Fruit fly (Drosophila melanogaster) whole organism, embryonic: ENCODE measurements around the gene CG5056.

Experiments used
- CG10267 ChIP-seq: fragments of 200-800 bp; sonication (Bioruptor generic); optimal IDR thresholded peaks from 2 replicates; lab custom pipeline; 2018; ENCODE audit warnings: missing biosample characterization, mild to moderate bottlenecking, missing genetic modification characterization, moderate library complexity
- CG12219 ChIP-seq: fragments of 200-800 bp; sonication (Bioruptor generic); optimal IDR thresholded peaks from 3 replicates; lab custom pipeline; 2018; ENCODE audit warnings: missing biosample characterization, mild to moderate bottlenecking, missing genetic modification characterization
- CG13296 ChIP-seq: fragments of 200-800 bp; sonication (Bioruptor generic); optimal IDR thresholded peaks from 3 replicates; lab custom pipeline; 2018; ENCODE audit warnings: missing biosample characterization, mild to moderate bottlenecking, missing genetic modification characterization
- CG13624 ChIP-seq: fragments of 200-800 bp; sonication (Bioruptor generic); optimal IDR thresholded peaks from 2 replicates; lab custom pipeline; 2016; ENCODE audit warnings: missing biosample characterization, missing genetic modification characterization
- CG14710 ChIP-seq: fragments of 200-800 bp; sonication (Bioruptor generic); optimal IDR thresholded peaks from 3 replicates; lab custom pipeline; 2019; ENCODE audit warnings: missing biosample characterization, mild to moderate bottlenecking, missing genetic modification characterization, moderate library complexity
- CG16813 ChIP-seq: fragments of 200-800 bp; sonication (Bioruptor generic); IDR thresholded peaks from 3 replicates; pipeline ENCODE4 v1.3.6; 2022; ENCODE audit warnings: missing biosample characterization, missing genetic modification characterization; ENCODE audit not compliant: partially characterized antibody
- CG16863 ChIP-seq: fragments of 200-800 bp; sonication (Bioruptor generic); optimal IDR thresholded peaks from 3 replicates; lab custom pipeline; 2016; ENCODE audit warnings: missing biosample characterization, missing genetic modification characterization
- CG17361 ChIP-seq: fragments of 200-800 bp; sonication (Bioruptor generic); IDR thresholded peaks from 3 replicates; pipeline ENCODE4 v1.3.6; 2022; ENCODE audit warnings: missing biosample characterization, missing genetic modification characterization
- CG17568 ChIP-seq: fragments of 200-800 bp; sonication (Bioruptor generic); optimal IDR thresholded peaks from 2 replicates; lab custom pipeline; 2018; ENCODE audit warnings: missing biosample characterization, mild to moderate bottlenecking, missing genetic modification characterization, moderate library complexity
- CG18011 ChIP-seq: fragments of 200-800 bp; sonication (Bioruptor generic); optimal IDR thresholded peaks from 2 replicates; lab custom pipeline; 2017; ENCODE audit warnings: missing biosample characterization, missing genetic modification characterization, mild to moderate bottlenecking, moderate library complexity, missing genotype
- CG1832 ChIP-seq: fragments of 200-800 bp; sonication (Bioruptor generic); optimal IDR thresholded peaks from 2 replicates; lab custom pipeline; 2017; ENCODE audit warnings: missing biosample characterization, mild to moderate bottlenecking, missing genetic modification characterization, inconsistent platforms
- CG18619 ChIP-seq: fragments of 200-800 bp; sonication (Bioruptor generic); optimal IDR thresholded peaks from 3 replicates; lab custom pipeline; 2017; ENCODE audit warnings: missing biosample characterization, mild to moderate bottlenecking, missing genetic modification characterization
- CG31441 ChIP-seq: fragments of 200-800 bp; sonication (Bioruptor generic); IDR thresholded peaks from 2 replicates; pipeline ENCODE4 v1.3.6; 2022; ENCODE audit warnings: missing biosample characterization, missing genetic modification characterization
- CG32772 ChIP-seq: fragments of 200-800 bp; sonication (Bioruptor generic); IDR thresholded peaks from 2 replicates; pipeline ENCODE4 v1.3.6; 2022; ENCODE audit warnings: missing biosample characterization, missing genetic modification characterization
- CG33557 ChIP-seq: fragments of 200-800 bp; sonication (Bioruptor generic); optimal IDR thresholded peaks from 2 replicates; lab custom pipeline; 2019; ENCODE audit warnings: missing biosample characterization, mild to moderate bottlenecking, missing genetic modification characterization, moderate library complexity
- CG3847 ChIP-seq: fragments of 200-800 bp; sonication (Bioruptor generic); IDR thresholded peaks from 2 replicates; pipeline ENCODE4 v1.3.6; 2022; ENCODE audit warnings: missing biosample characterization, missing genetic modification characterization
- CG4360 ChIP-seq: fragments of 200-800 bp; sonication (Bioruptor generic); IDR thresholded peaks from 2 replicates; pipeline ENCODE4 v1.3.6; 2022; ENCODE audit warnings: missing biosample characterization, missing genetic modification characterization
- CG43689 ChIP-seq: fragments of 200-800 bp; sonication (Bioruptor generic); IDR thresholded peaks from 2 replicates; pipeline ENCODE4 v1.3.6; 2022; ENCODE audit warnings: missing biosample characterization, missing genetic modification characterization
- CG4404 ChIP-seq: fragments of 200-800 bp; sonication (Bioruptor generic); IDR thresholded peaks from 2 replicates; pipeline ENCODE4 v1.3.6; 2022; ENCODE audit warnings: missing biosample characterization, missing genetic modification characterization
- CG9609 ChIP-seq: fragments of 200-800 bp; sonication (Bioruptor generic); optimal IDR thresholded peaks from 3 replicates; lab custom pipeline; 2016; ENCODE audit warnings: missing biosample characterization, missing genetic modification characterization
- CG9797 ChIP-seq: fragments of 200-800 bp; sonication (Bioruptor generic); optimal IDR thresholded peaks from 3 replicates; lab custom pipeline; 2018; ENCODE audit warnings: missing biosample characterization, mild to moderate bottlenecking, missing genetic modification characterization
- CTCF ChIP-seq: fragments of 200-800 bp; sonication (Bioruptor generic); optimal IDR thresholded peaks from 2 replicates; lab custom pipeline; 2017; ENCODE audit warnings: missing biosample characterization, mild to moderate bottlenecking, missing genetic modification characterization, moderate library complexity
- Camta ChIP-seq: fragments of 200-800 bp; sonication (Bioruptor generic); optimal IDR thresholded peaks from 2 replicates; lab custom pipeline; 2016; ENCODE audit warnings: missing biosample characterization, missing genetic modification characterization
- Dbx ChIP-seq: fragments of 200-800 bp; sonication (Bioruptor generic); IDR thresholded peaks from 3 replicates; pipeline ENCODE4 v1.3.6; 2022; ENCODE audit warnings: missing biosample characterization, missing genetic modification characterization
- E2f2 ChIP-seq: fragments of 200-800 bp; sonication (Bioruptor generic); IDR thresholded peaks from 2 replicates; pipeline ENCODE4 v1.3.6; 2022; ENCODE audit warnings: missing biosample characterization, missing genetic modification characterization
- HLH4C ChIP-seq: fragments of 200-800 bp; sonication (Bioruptor generic); IDR thresholded peaks from 3 replicates; pipeline ENCODE4 v1.3.6; 2022; ENCODE audit warnings: missing biosample characterization, missing genetic modification characterization; ENCODE audit not compliant: partially characterized antibody
- Jarid2 ChIP-seq: fragments of 200-800 bp; sonication (Bioruptor generic); optimal IDR thresholded peaks from 3 replicates; lab custom pipeline; 2017; ENCODE audit warnings: mild to moderate bottlenecking, missing biosample characterization, missing genetic modification reagents, missing genetic modification characterization
- PHDP ChIP-seq: fragments of 200-800 bp; sonication (Bioruptor generic); optimal IDR thresholded peaks from 3 replicates; lab custom pipeline; 2018; ENCODE audit warnings: missing biosample characterization, mild to moderate bottlenecking, missing genetic modification characterization, moderate library complexity
- Ssrp ChIP-seq: fragments of 200-800 bp; sonication (Bioruptor generic); optimal IDR thresholded peaks from 2 replicates; lab custom pipeline; 2018; ENCODE audit warnings: missing biosample characterization, mild to moderate bottlenecking, missing genetic modification characterization, moderate library complexity
- Tbp ChIP-seq: fragments of >200 bp; optimal IDR thresholded peaks from 2 replicates; lab custom pipeline; 2018; ENCODE audit warnings: missing biosample characterization, missing genetic modification characterization
- Xbp1 ChIP-seq: fragments of 200-800 bp; sonication (Bioruptor generic); optimal IDR thresholded peaks from 3 replicates; lab custom pipeline; 2016; ENCODE audit warnings: missing biosample characterization, mild to moderate bottlenecking, missing genetic modification characterization
- abd-A ChIP-seq: fragments of 200-800 bp; sonication (Bioruptor generic); optimal IDR thresholded peaks from 3 replicates; lab custom pipeline; 2019; ENCODE audit warnings: missing biosample characterization, mild to moderate bottlenecking, missing genetic modification characterization, moderate library complexity
- amos ChIP-seq: fragments of 200-800 bp; sonication (Bioruptor generic); IDR thresholded peaks from 2 replicates; pipeline ENCODE4 v1.3.6; 2022; ENCODE audit warnings: missing biosample characterization, missing genetic modification characterization; ENCODE audit not compliant: partially characterized antibody
- az2 ChIP-seq: fragments of 200-800 bp; sonication (Bioruptor generic); optimal IDR thresholded peaks from 3 replicates; lab custom pipeline; 2016; ENCODE audit warnings: missing biosample characterization, missing genetic modification characterization
- bbx ChIP-seq: fragments of 200-800 bp; sonication (Bioruptor generic); IDR thresholded peaks from 2 replicates; pipeline ENCODE4 v1.3.6; 2022; ENCODE audit warnings: missing biosample characterization, missing genetic modification characterization; ENCODE audit not compliant: partially characterized antibody
- chm ChIP-seq: fragments of 200-800 bp; sonication (Bioruptor generic); IDR thresholded peaks from 2 replicates; pipeline ENCODE4 v1.3.6; 2022; ENCODE audit warnings: missing biosample characterization, missing genetic modification characterization
- exex ChIP-seq: fragments of 200-800 bp; sonication (Bioruptor generic); optimal IDR thresholded peaks from 4 replicates; lab custom pipeline; 2018; ENCODE audit warnings: missing biosample characterization, mild to moderate bottlenecking, missing genetic modification characterization, moderate library complexity
- fd64A ChIP-seq: fragments of 200-800 bp; sonication (Bioruptor generic); optimal IDR thresholded peaks from 3 replicates; lab custom pipeline; 2018; ENCODE audit warnings: missing biosample characterization, mild to moderate bottlenecking, missing genetic modification characterization
- gem ChIP-seq: fragments of 200-800 bp; sonication (Bioruptor generic); optimal IDR thresholded peaks from 2 replicates; lab custom pipeline; 2019; ENCODE audit warnings: missing biosample characterization, mild to moderate bottlenecking, missing genetic modification characterization, moderate library complexity
- grn ChIP-seq: fragments of 200-800 bp; sonication (Bioruptor generic); optimal IDR thresholded peaks from 3 replicates; lab custom pipeline; 2017; ENCODE audit warnings: missing biosample characterization, missing genetic modification characterization
- ind ChIP-seq: fragments of 200-800 bp; sonication (Bioruptor generic); optimal IDR thresholded peaks from 3 replicates; lab custom pipeline; 2016; ENCODE audit warnings: missing biosample characterization, missing genetic modification characterization
- lmd ChIP-seq: fragments of 200-800 bp; sonication (Bioruptor generic); IDR thresholded peaks from 2 replicates; pipeline ENCODE4 v1.3.6; 2022; ENCODE audit warnings: missing biosample characterization, missing genetic modification characterization
- otp ChIP-seq: fragments of 200-800 bp; sonication (Bioruptor generic); IDR thresholded peaks from 3 replicates; pipeline ENCODE4, ENCODE4 v1.3.6; 2022; ENCODE audit warnings: missing biosample characterization, missing genetic modification characterization
- phol ChIP-seq: fragments of 200-800 bp; sonication (Bioruptor generic); optimal IDR thresholded peaks from 3 replicates; lab custom pipeline; 2018; ENCODE audit warnings: missing biosample characterization, mild to moderate bottlenecking, missing genetic modification characterization, moderate library complexity
- ranshi ChIP-seq: fragments of 200-800 bp; sonication (Bioruptor generic); IDR thresholded peaks from 2 replicates; pipeline ENCODE4 v1.3.6; 2022; ENCODE audit warnings: missing biosample characterization, missing genetic modification characterization
- row ChIP-seq: fragments of 200-800 bp; sonication (Bioruptor generic); IDR thresholded peaks from 3 replicates; pipeline ENCODE4 v1.3.6; 2022; ENCODE audit warnings: missing biosample characterization, missing genetic modification characterization
- salm ChIP-seq: fragments of 200-800 bp; sonication (Bioruptor generic); optimal IDR thresholded peaks from 2 replicates; lab custom pipeline; 2018; ENCODE audit warnings: missing biosample characterization, mild to moderate bottlenecking, missing genetic modification characterization
- seq ChIP-seq: fragments of 200-800 bp; sonication (Bioruptor generic); IDR thresholded peaks from 2 replicates; pipeline ENCODE4 v1.3.6; 2022; ENCODE audit warnings: missing biosample characterization, missing genetic modification characterization
- sima ChIP-seq: fragments of 200-800 bp; sonication (Bioruptor generic); optimal IDR thresholded peaks from 2 replicates; lab custom pipeline; 2016; ENCODE audit warnings: missing biosample characterization, missing genetic modification characterization
- tio ChIP-seq: fragments of 200-800 bp; sonication (Bioruptor generic); optimal IDR thresholded peaks from 2 replicates; lab custom pipeline; 2017; ENCODE audit warnings: missing biosample characterization, missing genetic modification characterization, inconsistent platforms
- yki ChIP-seq: fragments of >200 bp; optimal IDR thresholded peaks from 3 replicates; lab custom pipeline; 2018

Gene CG5056

dm6 chr2L:10339212-10339721, 27.2 kb upstream of the CG5056 start, which contains the start of gene SamDC (continued):
- no peak for TF ChIP-seq abd-A (tag; lab: Kevin White, UChicago)
- no peak; the same call in none of the 2 replicates for TF ChIP-seq CG3847 (GFP tag; lab: Robert Waterston, UW)
- TF ChIP-seq row (GFP tag; lab: Robert Waterston, UW) = peak; percentile 90
- TF ChIP-seq ind = peak; percentile 25
- no peak for TF ChIP-seq CG43689
- TF ChIP-seq CG14710 = peak; percentile 47
- peak; percentile 49; the same call in 1 of the 2 replicates for TF ChIP-seq CG31441 (GFP tag; lab: Robert Waterston, UW)
- no peak for TF ChIP-seq Jarid2 (GFP tag; lab: Kevin White, UChicago)
- TF ChIP-seq phol (tag; lab: Kevin White, UChicago) = peak; percentile 42
- TF ChIP-seq E2f2 = peak; percentile 42
- no peak for TF ChIP-seq CG12219 (GFP tag; lab: Kevin White, UChicago)
- TF ChIP-seq CG9609 (GFP tag; lab: Kevin White, UChicago) = no peak
- peak; percentile 88; the same call in 1 of the 2 replicates for TF ChIP-seq amos (GFP tag; lab: Robert Waterston, UW)
- peak; percentile 51 for TF ChIP-seq Xbp1 (GFP tag; lab: Kevin White, UChicago)
- TF ChIP-seq Dbx (GFP tag; lab: Robert Waterston, UW) = peak; percentile 73; the same call in 2 of the 3 replicates
- TF ChIP-seq CG17568 = no peak
- no peak for TF ChIP-seq CTCF (GFP tag; lab: Kevin White, UChicago)
- 0 out of 2 replicates have a peak, but pooled peaks have one; percentile 31 for TF ChIP-seq CG4360 (GFP tag; lab: Robert Waterston, UW)
- no peak for TF ChIP-seq exex
- TF ChIP-seq Camta (GFP tag; lab: Kevin White, UChicago) = no peak
- no peak for TF ChIP-seq yki (lab: Kevin White, UChicago)
- TF ChIP-seq chm = no peak; the same call in 1 of the 2 replicates
- TF ChIP-seq ranshi (GFP tag; lab: Robert Waterston, UW) = no peak
- TF ChIP-seq HLH4C (GFP tag; lab: Robert Waterston, UW) = peak; percentile 76
- TF ChIP-seq CG13296 (GFP tag; lab: Kevin White, UChicago) = no peak
- peak; percentile 14 for TF ChIP-seq salm (tag; lab: Kevin White, UChicago)
- peak; percentile 58 for TF ChIP-seq CG10267
- no peak for TF ChIP-seq CG4404
- no peak for TF ChIP-seq otp (GFP tag; lab: Robert Waterston, UW)
- peak; percentile 44 for TF ChIP-seq CG9797 (GFP tag; lab: Kevin White, UChicago)
- peak; percentile 99 for TF ChIP-seq grn (GFP tag; lab: Kevin White, UChicago)
- peak; percentile 53 for TF ChIP-seq az2 (GFP tag; lab: Kevin White, UChicago)
- no peak for TF ChIP-seq sima (GFP tag; lab: Kevin White, UChicago)
- TF ChIP-seq gem (tag; lab: Kevin White, UChicago) = peak; percentile 76
- TF ChIP-seq CG16813 (GFP tag; lab: Robert Waterston, UW) = peak; percentile 81
- TF ChIP-seq fd64A (GFP tag; lab: Kevin White, UChicago) = no peak
- TF ChIP-seq CG16863 (GFP tag; lab: Kevin White, UChicago) = no peak
- TF ChIP-seq tio = no peak
- peak; percentile 57 for TF ChIP-seq Ssrp (tag; lab: Kevin White, UChicago)
- no peak for TF ChIP-seq CG18619 (GFP tag; lab: Kevin White, UChicago)
- no peak for TF ChIP-seq Tbp
- peak; percentile 7 for TF ChIP-seq CG13624
- peak; percentile 4 for TF ChIP-seq CG17361 (GFP tag; lab: Robert Waterston, UW)
- TF ChIP-seq seq (GFP tag; lab: Robert Waterston, UW) = no peak
- peak; percentile 86 for TF ChIP-seq bbx (GFP tag; lab: Robert Waterston, UW)
- no peak for TF ChIP-seq CG18011 (GFP tag; lab: Kevin White, UChicago)
- TF ChIP-seq CG1832 = no peak
- no peak for TF ChIP-seq CG32772 (GFP tag; lab: Robert Waterston, UW)
- TF ChIP-seq CG33557 (GFP tag; lab: Kevin White, UChicago) = no peak
- no peak; the same call in 1 of the 2 replicates for TF ChIP-seq lmd (GFP tag; lab: Robert Waterston, UW)
- TF ChIP-seq PHDP (tag; lab: Kevin White, UChicago) = peak; percentile 63
